Worm (Caenorhabditis elegans) whole organism, L4 larva: ENCODE measurements around the gene tlk-1.
"Not testable (repeated sequence)": the region's sequence is repeated elsewhere in the genome, so short reads cannot be mapped to it uniquely, and the experiment has no call there.

ENCODE experiments used
- D1046.2 ChIP-seq: fragments of 200-800 bp; sonication (Bioruptor generic); IDR thresholded peaks from 2 replicates; pipeline ENCODE4 v1.3.6; 2022; ENCODE audit warnings: missing genetic modification characterization, missing compliant biosample characterization
- aly-2 ChIP-seq: sonication (generic microtip); optimal IDR thresholded peaks from 2 replicates; lab custom pipeline; 2018; ENCODE audit warnings: missing biosample characterization, missing genetic modification characterization
- lsy-2 ChIP-seq, 2 experiments: fragments of 150-350 bp in 1 of 2; sonication (generic microtip) in 1 of 2; optimal IDR thresholded peaks; 2 replicates each; lab custom pipeline; 2014 to 2017; ENCODE audit warnings: missing biosample characterization in 2 of 2, missing genetic modification characterization in 2 of 2
- zag-1 ChIP-seq: fragments of 150-350 bp; optimal IDR thresholded peaks from 2 replicates; lab custom pipeline; 2014; ENCODE audit warnings: missing biosample characterization, missing genetic modification characterization
- zip-2 ChIP-seq: fragments of 150-350 bp; optimal IDR thresholded peaks from 2 replicates; lab custom pipeline; 2014; ENCODE audit warnings: missing biosample characterization, missing genetic modification characterization
- ztf-7 ChIP-seq: fragments of 150-350 bp; optimal IDR thresholded peaks from 2 replicates; lab custom pipeline; 2014; ENCODE audit warnings: missing biosample characterization, missing genetic modification characterization

DNA sequence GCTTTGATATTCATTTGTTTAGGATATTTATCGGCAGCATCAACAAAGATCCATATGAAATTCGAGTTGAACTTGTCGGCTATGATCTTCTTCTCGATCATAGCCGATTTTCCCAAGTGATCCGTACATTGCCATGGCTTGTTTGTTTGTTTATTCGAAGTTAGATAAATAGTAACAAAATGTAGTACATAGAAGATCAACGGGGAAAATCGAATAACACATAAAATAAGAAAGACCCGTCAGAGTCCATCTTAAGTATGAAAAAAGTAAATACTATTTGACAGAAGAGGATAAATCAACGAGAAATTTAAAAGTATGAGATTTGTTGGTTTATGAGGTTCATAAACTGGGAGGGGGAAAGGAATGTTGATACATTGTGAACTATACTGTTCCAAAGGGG lies 16.9 kb upstream of the tlk-1 start, which contains the start of gene C07A9.5:
- not testable (repeated sequence) for TF ChIP-seq ztf-7; zag-1 (tag; lab: Kevin White, UChicago); lsy-2 (tag; optimal IDR thresholded peaks at IDR 0.05; lab: Kevin White, UChicago); D1046.2 (GFP tag; lab: Robert Waterston, UW); zip-2 (tag; lab: Kevin White, UChicago); aly-2
